Worm (Caenorhabditis elegans) whole organism, L1 larva: ENCODE data around the gene srd-30.

Experiments used
- ama-1 ChIP-seq: fragments of 150-350 bp; optimal IDR thresholded peaks from 2 replicates; lab custom pipeline; 2014
- lir-3 ChIP-seq: sonication (generic microtip); optimal IDR thresholded peaks from 2 replicates; lab custom pipeline; 2016; ENCODE audit warnings: mild to moderate bottlenecking, missing genetic modification characterization, moderate library complexity, missing compliant biosample characterization; ENCODE audit not compliant: poor library complexity
- sptf-1 ChIP-seq: fragments of 150-350 bp; optimal IDR thresholded peaks from 2 replicates; lab custom pipeline; 2014; ENCODE audit warnings: missing biosample characterization, missing genetic modification characterization
- ztf-11 ChIP-seq, 2 experiments: sonication (generic microtip); optimal IDR thresholded peaks; 2 replicates each; lab custom pipeline; 2016 to 2017; ENCODE audit warnings: missing genetic modification characterization in 2 of 2, missing biosample characterization in 1 of 2, missing compliant biosample characterization in 1 of 2

- no peak for TF ChIP-seq lir-3
- TF ChIP-seq ama-1 (lab: Kevin White, UChicago), result no peak
- TF ChIP-seq ztf-11 (tag; optimal IDR thresholded peaks at IDR 0.05; lab: Kevin White, UChicago), result no peak
- no peak for TF ChIP-seq sptf-1
These were observed 13.8 kb downstream of the srd-30 start, which contains the start of gene F07C4.11 for ce11 chrV:7643416-7643815.
